4 worm cellular contexts compared by ENCODE assay signal in the genomic region with DNA sequence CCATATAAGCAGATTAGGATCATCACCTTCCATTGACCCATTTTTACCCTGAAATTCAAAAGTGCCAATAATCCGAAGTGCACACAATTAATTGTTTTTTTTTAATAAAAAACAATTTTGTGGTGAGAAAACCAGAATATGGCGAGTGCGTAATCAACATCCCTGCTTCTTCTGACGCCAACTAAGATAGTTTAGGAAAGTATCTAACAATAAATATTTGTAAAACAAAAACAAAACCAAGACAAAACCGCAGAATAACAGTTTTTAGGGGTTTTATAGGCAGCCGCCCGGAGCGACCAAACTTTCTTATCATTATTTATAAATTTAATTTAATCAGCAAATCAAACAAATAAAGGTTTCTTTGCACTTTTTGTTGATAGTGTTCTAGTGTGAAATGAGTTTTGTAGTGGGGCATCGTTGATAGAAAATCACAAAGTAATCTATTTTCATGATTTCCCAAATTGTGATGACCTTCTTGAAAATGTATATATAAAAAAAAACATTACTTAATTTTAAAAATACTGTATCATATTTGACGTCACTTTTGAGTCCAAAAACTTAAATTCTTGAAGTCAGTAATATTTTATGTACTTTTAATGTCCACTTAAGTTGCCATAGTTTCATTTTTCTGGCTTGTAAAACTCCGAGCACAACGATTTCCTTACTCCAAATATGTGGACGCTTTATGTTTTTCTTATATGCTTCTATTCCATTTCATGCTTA.
A peak's percentile ranks its signal among the peaks of the same experiment; 100 is the strongest.
TF ChIP-seq lines count a peak whose summit lies in the region.

folt-3 (minus strand) TSS at position 51 of the 723 bp plus-strand sequence.
clec-214 (plus strand) TSS at position 673 of the 723 bp plus-strand sequence.

TF ChIP-seq in whole organism, L1 larva, 84 proteins besides CTCF, POLR2A, EP300 and RAD21:
- TF ChIP-seq ama-1 (optimal IDR thresholded peaks at IDR 0.05; lab: Kevin White, UChicago) (no peak), nhr-84 (tag; optimal IDR thresholded peaks at IDR 0.05; lab: Kevin White, UChicago) (no peak), egl-27 (tag; optimal IDR thresholded peaks at IDR 0.05; lab: Kevin White, UChicago) (no peak), swsn-7 (tag; optimal IDR thresholded peaks at IDR 0.05; lab: Kevin White, UChicago) (no peak), blmp-1 (tag; optimal IDR thresholded peaks at IDR 0.05; lab: Kevin White, UChicago) (no peak), unc-98 (GFP tag; IDR thresholded peaks at IDR 0.05; lab: Robert Waterston, UW) (no peak), nhr-11 (tag; optimal IDR thresholded peaks at IDR 0.05; lab: Kevin White, UChicago) (no peak), elt-2 (tag; optimal IDR thresholded peaks at IDR 0.05; lab: Kevin White, UChicago) (peak; percentile 32)

TF ChIP-seq in whole organism, L3 larva, 47 proteins besides CTCF, POLR2A, EP300 and RAD21:
- TF ChIP-seq tbx-2 (tag; optimal IDR thresholded peaks at IDR 0.05; lab: Kevin White, UChicago): no peak
- no peak for TF ChIP-seq ztf-11 (tag; optimal IDR thresholded peaks at IDR 0.05; lab: Kevin White, UChicago)
- TF ChIP-seq nhr-12 (tag; optimal IDR thresholded peaks at IDR 0.05; lab: Kevin White, UChicago): no peak
- peak; percentile 56 for TF ChIP-seq elt-2 (tag; optimal IDR thresholded peaks at IDR 0.05; lab: Kevin White, UChicago)
- no peak for TF ChIP-seq lin-39 (tag; optimal IDR thresholded peaks at IDR 0.05; lab: Kevin White, UChicago)

TF ChIP-seq in whole organism, L4 larva, 104 proteins besides CTCF, POLR2A, EP300 and RAD21:
- TF ChIP-seq nhr-28 (tag; optimal IDR thresholded peaks at IDR 0.05; lab: Kevin White, UChicago): peak; percentile 80
- no peak for TF ChIP-seq egl-43 (GFP tag; IDR thresholded peaks at IDR 0.05; lab: Robert Waterston, UW)
- no peak for TF ChIP-seq hif-1 (tag; optimal IDR thresholded peaks at IDR 0.05; lab: Kevin White, UChicago)

TF ChIP-seq in whole organism, young adult, 124 proteins besides CTCF, POLR2A, EP300 and RAD21:
- no peak for TF ChIP-seq hmg-1.2 (GFP tag; IDR thresholded peaks at IDR 0.05; lab: Robert Waterston, UW)
- peak; percentile 25 for TF ChIP-seq nhr-80 (tag; optimal IDR thresholded peaks at IDR 0.05; lab: Kevin White, UChicago)
- no peak for TF ChIP-seq lin-35 (GFP tag; optimal IDR thresholded peaks at IDR 0.05; lab: Kevin White, UChicago)
